Worm (Caenorhabditis elegans) whole organism, mixed stage, embryonic: ENCODE results near the gene T01C1.4.

Experiments
- M03D4.4 ChIP-seq: sonication (generic microtip); optimal IDR thresholded peaks from 2 replicates; lab custom pipeline; 2017; ENCODE audit warnings: mild to moderate bottlenecking, missing genetic modification characterization, missing compliant biosample characterization
- elt-1 ChIP-seq: sonication (generic microtip); optimal IDR thresholded peaks from 2 replicates; lab custom pipeline; 2017; ENCODE audit warnings: missing genetic modification characterization, mild to moderate bottlenecking, missing compliant biosample characterization, antibody characterized with exemption, moderate library complexity, borderline replicate concordance; ENCODE audit not compliant: insufficient read depth
- elt-3 ChIP-seq: fragments of 150-350 bp; optimal IDR thresholded peaks from 2 replicates; lab custom pipeline; 2014; ENCODE audit warnings: missing biosample characterization, missing genetic modification characterization
- lsy-2 ChIP-seq: fragments of 150-350 bp; optimal IDR thresholded peaks from 2 replicates; lab custom pipeline; 2014; ENCODE audit warnings: missing biosample characterization, missing genetic modification characterization
- nhr-12 ChIP-seq: fragments of 150-350 bp; optimal IDR thresholded peaks from 2 replicates; lab custom pipeline; 2014; ENCODE audit warnings: missing biosample characterization, missing genetic modification characterization
- nhr-237 ChIP-seq: fragments of 150-350 bp; optimal IDR thresholded peaks from 2 replicates; lab custom pipeline; 2014; ENCODE audit warnings: missing biosample characterization, missing genetic modification characterization
- nhr-76 ChIP-seq: sonication (generic microtip); optimal IDR thresholded peaks from 2 replicates; lab custom pipeline; 2017; ENCODE audit warnings: missing biosample characterization, missing genetic modification characterization
- pha-4 ChIP-seq: fragments of 150-350 bp; optimal IDR thresholded peaks from 2 replicates; lab custom pipeline; 2018; ENCODE audit warnings: missing biosample characterization, missing genetic modification reagents, missing genetic modification characterization
- snpc-4 ChIP-seq: fragments of 150-350 bp; optimal IDR thresholded peaks from 2 replicates; lab custom pipeline; 2014; ENCODE audit warnings: missing biosample characterization, missing genetic modification characterization
- unc-39 ChIP-seq: fragments of 150-350 bp; optimal IDR thresholded peaks from 2 replicates; lab custom pipeline; 2014; ENCODE audit warnings: missing biosample characterization, missing genetic modification characterization

DNA sequence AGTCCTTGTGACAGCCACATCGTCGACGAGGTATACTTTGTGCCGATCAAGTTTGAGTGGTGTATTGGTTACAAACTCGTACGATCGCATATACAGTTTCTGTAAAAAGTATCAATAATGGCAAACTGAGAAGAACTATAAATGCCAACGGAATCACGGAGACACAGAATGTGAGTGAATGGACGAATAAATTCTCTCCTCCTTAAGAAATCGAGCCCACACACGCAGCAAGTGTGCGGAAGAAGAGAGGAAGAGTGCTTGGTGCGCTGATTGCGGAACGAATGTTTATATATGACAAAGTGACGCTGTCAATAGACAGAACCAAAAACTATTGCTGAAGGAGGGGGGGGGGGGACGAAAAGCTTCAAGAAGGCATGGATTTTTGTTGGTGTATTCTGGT is 5.2 kb downstream of the T01C1.4 start, which contains the start of gene rhgf-1:
- no peak for TF ChIP-seq pha-4
- TF ChIP-seq snpc-4 (tag; lab: Kevin White, UChicago) = no peak
- no peak for TF ChIP-seq unc-39
- no peak for TF ChIP-seq elt-3 (tag; lab: Kevin White, UChicago)
- no peak for TF ChIP-seq nhr-76 (tag; lab: Kevin White, UChicago)
- no peak for TF ChIP-seq nhr-12
- no peak for TF ChIP-seq nhr-237 (tag; lab: Kevin White, UChicago)
- TF ChIP-seq M03D4.4 = no peak
- TF ChIP-seq lsy-2 (tag; lab: Kevin White, UChicago) = no peak
- TF ChIP-seq elt-1 (tag; lab: Kevin White, UChicago) = no peak
